Fruit fly (Drosophila melanogaster) Kc167 (cell line): ENCODE measurements around the gene beat-Vc.

ENCODE experiments used
- h ChIP-seq: fragments of >200 bp; optimal IDR thresholded peaks from 3 replicates; lab custom pipeline; 2018; ENCODE audit warnings: missing external identifiers
- ttk ChIP-seq: sonication (Bioruptor generic); optimal IDR thresholded peaks from 2 replicates; lab custom pipeline; 2017; ENCODE audit warnings: missing external identifiers

dm6 chr3R:12701994-12702494, 81.0 kb downstream of the beat-Vc start:
- no peak for TF ChIP-seq ttk (lab: Kevin White, UChicago)
- no peak for TF ChIP-seq h (lab: Kevin White, UChicago)
